Worm (Caenorhabditis elegans) whole organism, L3 larva: ENCODE data around the gene col-141.

Source experiments
- aly-2 ChIP-seq: fragments of 150-350 bp; optimal IDR thresholded peaks from 2 replicates; lab custom pipeline; 2014; ENCODE audit warnings: missing biosample characterization, missing genetic modification characterization
- ceh-28 ChIP-seq: fragments of 150-350 bp; optimal IDR thresholded peaks from 2 replicates; lab custom pipeline; 2014; ENCODE audit warnings: missing biosample characterization, missing genetic modification reagents, missing genetic modification characterization
- ceh-9 ChIP-seq: sonication (generic microtip); optimal IDR thresholded peaks from 2 replicates; lab custom pipeline; 2018; ENCODE audit warnings: missing biosample characterization, missing genetic modification characterization
- egl-27 ChIP-seq: sonication (generic microtip); optimal IDR thresholded peaks from 4 replicates; lab custom pipeline; 2017; ENCODE audit warnings: missing biosample characterization, missing genetic modification reagents, missing genetic modification characterization
- jun-1 ChIP-seq: fragments of 150-350 bp; optimal IDR thresholded peaks from 2 replicates; lab custom pipeline; 2014; ENCODE audit warnings: missing biosample characterization, missing genetic modification reagents, missing genetic modification characterization
- lin-39 ChIP-seq: fragments of 150-350 bp; optimal IDR thresholded peaks from 2 replicates; lab custom pipeline; 2018; ENCODE audit warnings: missing biosample characterization, missing genetic modification reagents, missing genetic modification characterization
- nfya-1 ChIP-seq: sonication (generic microtip); optimal IDR thresholded peaks from 2 replicates; lab custom pipeline; 2017; ENCODE audit warnings: missing genetic modification characterization, mild to moderate bottlenecking, missing compliant biosample characterization, antibody characterized with exemption, moderate library complexity; ENCODE audit not compliant: insufficient read depth
- nhr-11 ChIP-seq: fragments of 150-350 bp; optimal IDR thresholded peaks from 2 replicates; lab custom pipeline; 2014; ENCODE audit warnings: missing biosample characterization, missing genetic modification characterization
- nhr-23 ChIP-seq: fragments of 150-350 bp; optimal IDR thresholded peaks from 2 replicates; lab custom pipeline; 2014; ENCODE audit warnings: missing biosample characterization, missing genetic modification reagents, missing genetic modification characterization
- nhr-237 ChIP-seq: fragments of 150-350 bp; optimal IDR thresholded peaks from 2 replicates; lab custom pipeline; 2014; ENCODE audit warnings: missing biosample characterization, missing genetic modification characterization
- nhr-25 ChIP-seq: sonication (generic microtip); optimal IDR thresholded peaks from 2 replicates; lab custom pipeline; 2017; ENCODE audit warnings: missing biosample characterization, missing genetic modification characterization
- snpc-4 ChIP-seq: fragments of 150-350 bp; optimal IDR thresholded peaks from 2 replicates; lab custom pipeline; 2014; ENCODE audit warnings: missing biosample characterization, missing genetic modification characterization
- unc-39 ChIP-seq: sonication (generic microtip); optimal IDR thresholded peaks from 4 replicates; lab custom pipeline; 2017; ENCODE audit warnings: missing biosample characterization, missing genetic modification characterization
- unc-62 ChIP-seq: fragments of 150-350 bp; sonication (generic microtip); optimal IDR thresholded peaks from 4 replicates; lab custom pipeline; 2014; ENCODE audit warnings: missing biosample characterization, missing genetic modification reagents, missing genetic modification characterization

- TF ChIP-seq unc-62 (no peak), snpc-4 (tag; lab: Kevin White, UChicago) (no peak), unc-39 (tag; lab: Kevin White, UChicago) (no peak), jun-1 (no peak), nfya-1 (no peak), nhr-23 (no peak), lin-39 (tag; lab: Kevin White, UChicago) (no peak), ceh-28 (tag; lab: Kevin White, UChicago) (no peak), aly-2 (tag; lab: Kevin White, UChicago) (no peak), nhr-25 (tag; lab: Kevin White, UChicago) (no peak), egl-27 (tag; lab: Kevin White, UChicago) (no peak), ceh-9 (tag; lab: Kevin White, UChicago) (no peak), nhr-11 (tag; lab: Kevin White, UChicago) (no peak), nhr-237 (tag; lab: Kevin White, UChicago) (no peak)
These were observed 47.2 kb upstream of the col-141 start for ce11 chrV:6782260-6782659.
